Fruit fly (Drosophila melanogaster) whole organism, adult: ENCODE results near the gene Cyp1.

Experiments
- CG12768 ChIP-seq: fragments of 200-800 bp; sonication (Bioruptor generic); optimal IDR thresholded peaks from 2 replicates; lab custom pipeline; 2017; ENCODE audit warnings: missing biosample characterization, missing genetic modification characterization, mild to moderate bottlenecking, moderate library complexity, missing genetic modification reagents
- Crg-1 ChIP-seq: fragments of 200-800 bp; sonication (Bioruptor generic); optimal IDR thresholded peaks from 2 replicates; lab custom pipeline; 2016; ENCODE audit warnings: missing biosample characterization, missing genetic modification characterization
- bab1 ChIP-seq: fragments of 200-800 bp; sonication (Bioruptor generic); optimal IDR thresholded peaks from 3 replicates; lab custom pipeline; 2019; ENCODE audit warnings: missing biosample characterization, mild to moderate bottlenecking, missing genetic modification characterization, moderate library complexity
- cic ChIP-seq: fragments of 200-800 bp; sonication (Bioruptor generic); optimal IDR thresholded peaks from 2 replicates; lab custom pipeline; 2017; ENCODE audit warnings: missing biosample characterization, mild to moderate bottlenecking, missing genetic modification characterization, moderate library complexity
- cnc ChIP-seq, 2 experiments: fragments of >200 bp; optimal IDR thresholded peaks; 2 replicates each; lab custom pipeline; 2017
- ovo ChIP-seq: fragments of 200-800 bp; sonication (Bioruptor generic); optimal IDR thresholded peaks from 2 replicates; lab custom pipeline; 2016; ENCODE audit warnings: missing biosample characterization, missing genetic modification characterization
- toe ChIP-seq: fragments of 200-800 bp; sonication (Bioruptor generic); optimal IDR thresholded peaks from 2 replicates; lab custom pipeline; 2016; ENCODE audit warnings: missing biosample characterization, missing genetic modification characterization

dm6 chrX:16320197-16320921 lies at the start of gene Cyp1:
- TF ChIP-seq toe (GFP tag; lab: Kevin White, UChicago), result no peak
- peak; percentile 17 for TF ChIP-seq cic
- TF ChIP-seq ovo (GFP tag; lab: Kevin White, UChicago), result peak; percentile 31
- TF ChIP-seq cnc (optimal IDR thresholded peaks at IDR 0.05; lab: Kevin White, UChicago), result no peak
- peak; percentile 72 for TF ChIP-seq Crg-1 (GFP tag; lab: Kevin White, UChicago)
- peak; percentile 58 for TF ChIP-seq CG12768 (GFP tag; lab: Kevin White, UChicago)
- TF ChIP-seq bab1 (GFP tag; lab: Kevin White, UChicago), result peak; percentile 50
